Worm (Caenorhabditis elegans): ENCODE measurements around the gene ssu-1.

The ssu-1 gene

ce11 chrV:20087635-20088034, 45.4 kb downstream of the ssu-1 start, which contains the start of gene fre-1:
TSS of gene fre-1 (minus strand) at chrV:20087735.
- TF ChIP-seq hlh-6 (tag; optimal IDR thresholded peaks at IDR 0.05), result no peak
- TF ChIP-seq hlh-13 (GFP tag; optimal IDR thresholded peaks at IDR 0.05), result no peak
- TF ChIP-seq fax-1 (tag; optimal IDR thresholded peaks at IDR 0.05), result no peak
- no peak for TF ChIP-seq C38D4.7 (GFP tag; optimal IDR thresholded peaks at IDR 0.05)
- no peak for TF ChIP-seq eyg-1 (tag; optimal IDR thresholded peaks at IDR 0.05)
- no peak for TF ChIP-seq ceh-45 (GFP tag; IDR thresholded peaks at IDR 0.05)
- no peak for TF ChIP-seq zip-5 (tag; optimal IDR thresholded peaks at IDR 0.05)
- TF ChIP-seq ztf-16 (tag; optimal IDR thresholded peaks at IDR 0.05), result no peak
- TF ChIP-seq ceh-31 (tag; optimal IDR thresholded peaks at IDR 0.05), result no peak
- no peak for TF ChIP-seq hlh-15 (tag; optimal IDR thresholded peaks at IDR 0.05)
- TF ChIP-seq nhr-232 (tag; optimal IDR thresholded peaks at IDR 0.05), result no peak
- TF ChIP-seq rnt-1 (tag; optimal IDR thresholded peaks at IDR 0.05), result no peak
- TF ChIP-seq pag-3 (tag; optimal IDR thresholded peaks at IDR 0.05; ENCODE audit: borderline replicate concordance), result no peak
- TF ChIP-seq sdc-2 (tag; optimal IDR thresholded peaks at IDR 0.05), result no peak
- no peak for TF ChIP-seq F13H6.1 (tag; optimal IDR thresholded peaks at IDR 0.05)
- no peak for TF ChIP-seq unc-3 (GFP tag; conservative IDR thresholded peaks at IDR 0.05)
- TF ChIP-seq unc-3 (tag; optimal IDR thresholded peaks at IDR 0.05), result no peak
- TF ChIP-seq K02D7.2 (tag; optimal IDR thresholded peaks at IDR 0.05), result no peak
- no peak for TF ChIP-seq pax-1 (tag; optimal IDR thresholded peaks at IDR 0.05)
- no peak for TF ChIP-seq pha-4 (tag; optimal IDR thresholded peaks at IDR 0.05)
- TF ChIP-seq elt-4 (tag; optimal IDR thresholded peaks at IDR 0.05), result no peak
